Fruit fly (Drosophila melanogaster) whole organism: ENCODE results near the gene Vlet.

Experiments used
- CG8478 ChIP-seq: fragments of >200 bp; optimal IDR thresholded peaks from 2 replicates; lab custom pipeline; 2018; ENCODE audit warnings: inconsistent platforms
- Dll ChIP-seq: fragments of >200 bp; optimal IDR thresholded peaks from 2 replicates; lab custom pipeline; 2017
- pan ChIP-seq: fragments of >200 bp; optimal IDR thresholded peaks from 2 replicates; lab custom pipeline; 2017
- psq ChIP-seq: fragments of >200 bp; optimal IDR thresholded peaks from 2 replicates; lab custom pipeline; 2017

dm6 chrX:11659634-11660033 is 18.8 kb downstream of the Vlet start:
- no peak for TF ChIP-seq Dll (lab: Kevin White, UChicago)
- TF ChIP-seq psq (lab: Kevin White, UChicago): no peak
- TF ChIP-seq pan (lab: Kevin White, UChicago): no peak
- no peak for TF ChIP-seq CG8478 (lab: Kevin White, UChicago)
